Fruit fly (Drosophila melanogaster) whole organism, embryonic: Measurements from ENCODE around the gene mRpS31.
A peak's percentile ranks its signal among the peaks of the same experiment; 100 is the strongest.

ENCODE experiments used
- ATbp ChIP-seq: fragments of 200-800 bp; sonication (Bioruptor generic); optimal IDR thresholded peaks from 2 replicates; lab custom pipeline; 2017; ENCODE audit warnings: missing biosample characterization, mild to moderate bottlenecking, missing genetic modification characterization, missing genetic modification reagents
- Abd-B ChIP-seq: fragments of 200-800 bp; sonication (Bioruptor generic); optimal IDR thresholded peaks from 2 replicates; lab custom pipeline; 2018; ENCODE audit warnings: missing biosample characterization, mild to moderate bottlenecking, missing genetic modification characterization, moderate library complexity
- Bgb ChIP-seq: fragments of 200-800 bp; sonication (Bioruptor generic); IDR thresholded peaks from 2 replicates; pipeline ENCODE4 v1.3.6; 2022; ENCODE audit warnings: missing biosample characterization, missing genetic modification characterization; ENCODE audit not compliant: partially characterized antibody
- CG10147 ChIP-seq: fragments of 200-800 bp; sonication (Bioruptor generic); optimal IDR thresholded peaks from 2 replicates; lab custom pipeline; 2019; ENCODE audit warnings: missing biosample characterization, mild to moderate bottlenecking, missing genetic modification characterization, moderate library complexity
- CG10274 ChIP-seq: fragments of 200-800 bp; sonication (Bioruptor generic); optimal IDR thresholded peaks from 3 replicates; lab custom pipeline; 2017; ENCODE audit warnings: missing biosample characterization, mild to moderate bottlenecking, missing genetic modification characterization
- CG10366 ChIP-seq: fragments of 200-800 bp; sonication (Bioruptor generic); IDR thresholded peaks from 2 replicates; pipeline ENCODE4 v1.3.6; 2022; ENCODE audit warnings: missing biosample characterization, missing genetic modification characterization
- CG11093 ChIP-seq: fragments of 200-800 bp; sonication (Bioruptor generic); IDR thresholded peaks from 3 replicates; pipeline ENCODE4 v1.3.6; 2022; ENCODE audit warnings: missing biosample characterization, missing genetic modification characterization
- CG12391 ChIP-seq: fragments of 200-800 bp; sonication (Bioruptor generic); optimal IDR thresholded peaks from 3 replicates; lab custom pipeline; 2018; ENCODE audit warnings: missing biosample characterization, mild to moderate bottlenecking, missing genetic modification characterization, moderate library complexity
- CG13624 ChIP-seq: fragments of 200-800 bp; sonication (Bioruptor generic); optimal IDR thresholded peaks from 2 replicates; lab custom pipeline; 2016; ENCODE audit warnings: missing biosample characterization, missing genetic modification characterization
- CG15479 ChIP-seq: fragments of 200-800 bp; sonication (Bioruptor generic); optimal IDR thresholded peaks from 3 replicates; lab custom pipeline; 2019; ENCODE audit warnings: missing biosample characterization, mild to moderate bottlenecking, missing genetic modification characterization, moderate library complexity
- CG15514 ChIP-seq: fragments of 200-800 bp; sonication (Bioruptor generic); optimal IDR thresholded peaks from 3 replicates; lab custom pipeline; 2017; ENCODE audit warnings: missing biosample characterization, missing genetic modification characterization, mild to moderate bottlenecking, moderate library complexity, missing genetic modification reagents
- CG16813 ChIP-seq: fragments of 200-800 bp; sonication (Bioruptor generic); IDR thresholded peaks from 3 replicates; pipeline ENCODE4 v1.3.6; 2022; ENCODE audit warnings: missing biosample characterization, missing genetic modification characterization; ENCODE audit not compliant: partially characterized antibody
- CG31441 ChIP-seq: fragments of 200-800 bp; sonication (Bioruptor generic); IDR thresholded peaks from 2 replicates; pipeline ENCODE4 v1.3.6; 2022; ENCODE audit warnings: missing biosample characterization, missing genetic modification characterization
- CG32532 ChIP-seq: fragments of 200-800 bp; sonication (Bioruptor generic); IDR thresholded peaks from 2 replicates; pipeline ENCODE4 v1.3.6; 2022; ENCODE audit warnings: missing biosample characterization, missing genetic modification characterization
- CG33557 ChIP-seq: fragments of 200-800 bp; sonication (Bioruptor generic); optimal IDR thresholded peaks from 2 replicates; lab custom pipeline; 2019; ENCODE audit warnings: missing biosample characterization, mild to moderate bottlenecking, missing genetic modification characterization, moderate library complexity
- CG43689 ChIP-seq: fragments of 200-800 bp; sonication (Bioruptor generic); IDR thresholded peaks from 2 replicates; pipeline ENCODE4 v1.3.6; 2022; ENCODE audit warnings: missing biosample characterization, missing genetic modification characterization
- CG6689 ChIP-seq: fragments of 200-800 bp; sonication (Bioruptor generic); IDR thresholded peaks from 2 replicates; pipeline ENCODE4 v1.3.6; 2022; ENCODE audit warnings: missing biosample characterization, missing genetic modification characterization
- CG6813 ChIP-seq: fragments of 200-800 bp; sonication (Bioruptor generic); optimal IDR thresholded peaks from 2 replicates; lab custom pipeline; 2017; ENCODE audit warnings: missing biosample characterization, missing genetic modification characterization, mild to moderate bottlenecking, moderate library complexity, missing genetic modification reagents
- CG7357 ChIP-seq: fragments of 200-800 bp; sonication (Bioruptor generic); IDR thresholded peaks from 3 replicates; pipeline ENCODE4 v1.3.6; 2022; ENCODE audit warnings: missing biosample characterization, missing genetic modification characterization
- CG8089 ChIP-seq: fragments of 200-800 bp; sonication (Bioruptor generic); optimal IDR thresholded peaks from 3 replicates; lab custom pipeline; 2016; ENCODE audit warnings: missing biosample characterization, missing genetic modification characterization
- CG8765 ChIP-seq: fragments of 200-800 bp; sonication (Bioruptor generic); IDR thresholded peaks from 2 replicates; pipeline ENCODE4 v1.3.6; 2022; ENCODE audit warnings: missing biosample characterization, missing genetic modification characterization
- Dbx ChIP-seq: fragments of 200-800 bp; sonication (Bioruptor generic); IDR thresholded peaks from 3 replicates; pipeline ENCODE4 v1.3.6; 2022; ENCODE audit warnings: missing biosample characterization, missing genetic modification characterization
- HLH4C ChIP-seq: fragments of 200-800 bp; sonication (Bioruptor generic); IDR thresholded peaks from 3 replicates; pipeline ENCODE4 v1.3.6; 2022; ENCODE audit warnings: missing biosample characterization, missing genetic modification characterization; ENCODE audit not compliant: partially characterized antibody
- Med ChIP-seq: fragments of 200-800 bp; sonication (Bioruptor generic); peaks from one replicate; lab custom pipeline; 2016; ENCODE audit warnings: missing biosample characterization, missing genetic modification characterization, mild to moderate bottlenecking, inconsistent platforms, moderate library complexity
- Meics ChIP-seq: fragments of 200-800 bp; sonication (Bioruptor generic); optimal IDR thresholded peaks from 2 replicates; lab custom pipeline; 2017; ENCODE audit warnings: missing biosample characterization, mild to moderate bottlenecking, missing genetic modification characterization
- Nf-YB ChIP-seq: fragments of 200-800 bp; sonication (Bioruptor generic); optimal IDR thresholded peaks from 3 replicates; lab custom pipeline; 2019; ENCODE audit warnings: missing biosample characterization, mild to moderate bottlenecking, missing genetic modification characterization, moderate library complexity
- Oaz ChIP-seq: fragments of 200-800 bp; sonication (Bioruptor generic); IDR thresholded peaks from 2 replicates; pipeline ENCODE4 v1.3.6; 2022; ENCODE audit warnings: missing biosample characterization, missing genetic modification characterization
- Sry-β ChIP-seq: fragments of 200-800 bp; sonication (Bioruptor generic); optimal IDR thresholded peaks from 2 replicates; lab custom pipeline; 2018; ENCODE audit warnings: missing biosample characterization, mild to moderate bottlenecking, missing genetic modification characterization, moderate library complexity
- ase ChIP-seq: fragments of 200-800 bp; sonication (Bioruptor generic); IDR thresholded peaks from 3 replicates; pipeline ENCODE4 v1.3.6; 2022; ENCODE audit warnings: missing biosample characterization, missing genetic modification characterization
- chif ChIP-seq, 2 experiments: fragments of 200-800 bp; sonication (Bioruptor generic); optimal IDR thresholded peaks; 3 replicates each; lab custom pipeline; 2016; ENCODE audit warnings: missing biosample characterization in 2 of 2, missing genetic modification characterization in 2 of 2
- chm ChIP-seq: fragments of 200-800 bp; sonication (Bioruptor generic); IDR thresholded peaks from 2 replicates; pipeline ENCODE4 v1.3.6; 2022; ENCODE audit warnings: missing biosample characterization, missing genetic modification characterization
- dati ChIP-seq: fragments of 200-800 bp; sonication (Bioruptor generic); IDR thresholded peaks from 2 replicates; pipeline ENCODE4 v1.3.6; 2022; ENCODE audit warnings: missing biosample characterization, missing genetic modification characterization
- fu2 ChIP-seq: fragments of 200-800 bp; sonication (Bioruptor generic); optimal IDR thresholded peaks from 2 replicates; lab custom pipeline; 2016; ENCODE audit warnings: missing biosample characterization, missing genetic modification characterization
- gce ChIP-seq: fragments of 200-800 bp; sonication (Bioruptor generic); IDR thresholded peaks from 3 replicates; pipeline ENCODE4 v1.3.6; 2022; ENCODE audit warnings: missing biosample characterization, missing genetic modification characterization
- gcm ChIP-seq: fragments of 200-800 bp; sonication (Bioruptor generic); optimal IDR thresholded peaks from 2 replicates; lab custom pipeline; 2019; ENCODE audit warnings: missing biosample characterization, mild to moderate bottlenecking, missing genetic modification characterization, moderate library complexity
- gro ChIP-seq: fragments of 200-800 bp; sonication (Bioruptor generic); optimal IDR thresholded peaks from 2 replicates; lab custom pipeline; 2016; ENCODE audit warnings: missing biosample characterization, missing genetic modification characterization
- knrl ChIP-seq: fragments of 200-800 bp; sonication (Bioruptor generic); IDR thresholded peaks from 3 replicates; pipeline ENCODE4 v1.3.6; 2022; ENCODE audit warnings: missing biosample characterization, missing genetic modification characterization; ENCODE audit not compliant: partially characterized antibody
- lov ChIP-seq, 2 experiments: fragments of 200-800 bp in 1 of 2; fragments of >200 bp in 1 of 2; sonication (Bioruptor generic) in 1 of 2; IDR thresholded peaks in 1 of 2; optimal IDR thresholded peaks in 1 of 2; 2 replicates in 1 of 2; 3 replicates in 1 of 2; pipeline versions ENCODE4 v1.3.6 to Lab custom; 2017 to 2022; ENCODE audit warnings: missing biosample characterization in 1 of 2, missing genetic modification characterization in 1 of 2
- nom ChIP-seq: fragments of 200-800 bp; sonication (Bioruptor generic); optimal IDR thresholded peaks from 2 replicates; lab custom pipeline; 2017; ENCODE audit warnings: missing biosample characterization, missing genetic modification characterization, mild to moderate bottlenecking, moderate library complexity, missing genetic modification reagents
- onecut ChIP-seq: fragments of 200-800 bp; sonication (Bioruptor generic); IDR thresholded peaks from 2 replicates; pipeline ENCODE4 v1.3.6; 2022; ENCODE audit warnings: missing biosample characterization, missing genetic modification characterization
- pan ChIP-seq, 4 experiments: fragments of >200 bp in 3 of 4; fragments of 200-800 bp in 1 of 4; sonication (Bioruptor generic) in 1 of 4; optimal IDR thresholded peaks in 3 of 4; IDR thresholded peaks in 1 of 4; 2 replicates each; pipeline versions ENCODE4 v1.3.6 to Lab custom; 2017 to 2022; ENCODE audit warnings: missing biosample characterization in 2 of 4, missing genetic modification characterization in 2 of 4, mixed read lengths in 1 of 4
- pfk ChIP-seq: fragments of 200-800 bp; sonication (Bioruptor generic); optimal IDR thresholded peaks from 2 replicates; lab custom pipeline; 2018; ENCODE audit warnings: missing biosample characterization, mild to moderate bottlenecking, missing genetic modification characterization, moderate library complexity
- pita ChIP-seq: fragments of 200-800 bp; sonication (Bioruptor generic); optimal IDR thresholded peaks from 2 replicates; lab custom pipeline; 2017; ENCODE audit warnings: missing biosample characterization, mild to moderate bottlenecking, missing genetic modification characterization
- pros ChIP-seq: fragments of 200-800 bp; sonication (Bioruptor generic); optimal IDR thresholded peaks from 3 replicates; lab custom pipeline; 2019; ENCODE audit warnings: missing biosample characterization, mild to moderate bottlenecking, missing genetic modification characterization, moderate library complexity
- so ChIP-seq: fragments of 200-800 bp; sonication (Bioruptor generic); IDR thresholded peaks from 3 replicates; pipeline ENCODE4 v1.3.6; 2022; ENCODE audit warnings: missing biosample characterization, missing genetic modification characterization
- sqz ChIP-seq: fragments of 200-800 bp; sonication (Bioruptor generic); optimal IDR thresholded peaks from 3 replicates; lab custom pipeline; 2018; ENCODE audit warnings: missing biosample characterization, mild to moderate bottlenecking, missing genetic modification characterization
- wek ChIP-seq: fragments of 200-800 bp; sonication (Bioruptor generic); optimal IDR thresholded peaks from 3 replicates; lab custom pipeline; 2018; ENCODE audit warnings: missing biosample characterization, mild to moderate bottlenecking, missing genetic modification characterization, moderate library complexity
- z ChIP-seq: fragments of 200-800 bp; sonication (Bioruptor generic); IDR thresholded peaks from 3 replicates; pipeline ENCODE4 v1.3.6; 2022; ENCODE audit warnings: missing biosample characterization, missing genetic modification characterization

Gene mRpS31

dm6 chr3L:16027163-16027633 is 22.2 kb downstream of the mRpS31 start (continued):
- TF ChIP-seq wek (GFP tag; lab: Kevin White, UChicago) (peak; percentile 12), sqz (GFP tag; lab: Kevin White, UChicago) (peak; percentile 96), Sry-β (GFP tag; lab: Kevin White, UChicago) (peak; percentile 41), pfk (GFP tag; lab: Kevin White, UChicago) (no peak), CG12391 (tag; lab: Kevin White, UChicago) (peak; percentile 15), pros (GFP tag; lab: Kevin White, UChicago) (peak; percentile 7), CG43689 (GFP tag; lab: Robert Waterston, UW) (no peak), CG8089 (GFP tag; lab: Kevin White, UChicago) (peak; percentile 27), CG7357 (GFP tag; lab: Robert Waterston, UW) (peak; percentile 49; the same call in 1 of the 3 replicates), CG15479 (GFP tag; lab: Kevin White, UChicago) (peak; percentile 3), pita (GFP tag; lab: Kevin White, UChicago) (no peak), Nf-YB (GFP tag; lab: Kevin White, UChicago) (peak; percentile 47), Bgb (GFP tag; lab: Robert Waterston, UW) (no peak), so (peak; percentile 70; the same call in 2 of the 3 replicates), Oaz (GFP tag; lab: Robert Waterston, UW) (peak; percentile 6; the same call in 1 of the 2 replicates), CG11093 (GFP tag; lab: Robert Waterston, UW) (no peak), dati (GFP tag; lab: Robert Waterston, UW) (no peak), CG8765 (GFP tag; lab: Robert Waterston, UW) (no peak; the same call in 1 of the 2 replicates), onecut (peak; percentile 77), nom (GFP tag; lab: Kevin White, UChicago) (peak; percentile 76), Abd-B (GFP tag; lab: Kevin White, UChicago) (no peak), pan (optimal IDR thresholded peaks at IDR 0.05; lab: Kevin White, UChicago) (peak in 1 of 2 experiments; percentile 20), pan (GFP tag; optimal IDR thresholded peaks at IDR 0.05 in 1 of 2, IDR thresholded peaks at IDR 0.05 in 1 of 2) (peak in 1 of 2 experiments; percentile 73), CG10274 (GFP tag; lab: Kevin White, UChicago) (peak; percentile 15), ATbp (GFP tag; lab: Kevin White, UChicago) (peak; percentile 69), z (GFP tag; lab: Robert Waterston, UW) (0 out of 3 replicates have a peak, but pooled peaks have one; percentile 14), CG6689 (GFP tag; lab: Robert Waterston, UW) (0 out of 2 replicates have a peak, but pooled peaks have one; percentile 34), Meics (peak; percentile 47), CG16813 (no peak), lov (optimal IDR thresholded peaks at IDR 0.05; lab: Kevin White, UChicago) (no peak), lov (GFP tag; IDR thresholded peaks at IDR 0.05; lab: Robert Waterston, UW) (no peak), CG32532 (peak; percentile 41; the same call in 1 of the 2 replicates), CG13624 (GFP tag; lab: Kevin White, UChicago) (no peak), gce (0 out of 3 replicates have a peak, but pooled peaks have one; percentile 16), chm (GFP tag; lab: Robert Waterston, UW) (no peak), Dbx (peak; percentile 33; the same call in 1 of the 3 replicates), gro (GFP tag; lab: Kevin White, UChicago) (peak; percentile 54), Med (GFP tag; lab: Kevin White, UChicago) (peak; percentile 84), CG31441 (GFP tag; lab: Robert Waterston, UW) (peak; percentile 40; the same call in 1 of the 2 replicates), chif (GFP tag; optimal IDR thresholded peaks at IDR 0.05; lab: Kevin White, UChicago) (peak in 1 of 2 experiments; percentile 34), CG33557 (GFP tag; lab: Kevin White, UChicago) (peak; percentile 53), CG6813 (GFP tag; lab: Kevin White, UChicago) (peak; percentile 78), CG10366 (peak; percentile 30; the same call in 1 of the 2 replicates), CG10147 (GFP tag; lab: Kevin White, UChicago) (no peak), fu2 (GFP tag; lab: Kevin White, UChicago) (no peak), CG15514 (GFP tag; lab: Kevin White, UChicago) (peak; percentile 50), HLH4C (GFP tag; lab: Robert Waterston, UW) (no peak), ase (no peak), knrl (GFP tag; lab: Robert Waterston, UW) (no peak), gcm (no peak)
